Fruit fly (Drosophila melanogaster) whole organism, embryonic: ENCODE measurements around the gene CG31223.

Experiments used
- Antp ChIP-seq: fragments of 200-800 bp; sonication (Bioruptor generic); optimal IDR thresholded peaks from 3 replicates; lab custom pipeline; 2016; ENCODE audit warnings: missing biosample characterization, missing genetic modification characterization
- Asciz ChIP-seq: fragments of 200-800 bp; sonication (Bioruptor generic); optimal IDR thresholded peaks from 2 replicates; lab custom pipeline; 2017; ENCODE audit warnings: missing biosample characterization, mild to moderate bottlenecking, missing genetic modification characterization, missing genetic modification reagents
- Bgb ChIP-seq: fragments of 200-800 bp; sonication (Bioruptor generic); IDR thresholded peaks from 2 replicates; pipeline ENCODE4 v1.3.6; 2022; ENCODE audit warnings: missing biosample characterization, missing genetic modification characterization; ENCODE audit not compliant: partially characterized antibody
- CG12659 ChIP-seq: fragments of 200-800 bp; sonication (Bioruptor generic); optimal IDR thresholded peaks from 3 replicates; lab custom pipeline; 2017; ENCODE audit warnings: mild to moderate bottlenecking, missing biosample characterization, missing genetic modification reagents, missing genetic modification characterization
- CG1529 ChIP-seq: fragments of 200-800 bp; sonication (Bioruptor generic); optimal IDR thresholded peaks from 3 replicates; lab custom pipeline; 2018; ENCODE audit warnings: missing biosample characterization, missing genetic modification characterization
- CG1603 ChIP-seq: fragments of 200-800 bp; sonication (Bioruptor generic); optimal IDR thresholded peaks from 2 replicates; lab custom pipeline; 2019; ENCODE audit warnings: missing biosample characterization, mild to moderate bottlenecking, missing genetic modification characterization, moderate library complexity
- CG1647 ChIP-seq: fragments of 200-800 bp; sonication (Bioruptor generic); optimal IDR thresholded peaks from 3 replicates; lab custom pipeline; 2016; ENCODE audit warnings: missing biosample characterization, missing genetic modification characterization
- CG18619 ChIP-seq: fragments of 200-800 bp; sonication (Bioruptor generic); optimal IDR thresholded peaks from 3 replicates; lab custom pipeline; 2017; ENCODE audit warnings: missing biosample characterization, mild to moderate bottlenecking, missing genetic modification characterization
- CG2116 ChIP-seq: fragments of 200-800 bp; sonication (Bioruptor generic); optimal IDR thresholded peaks from 3 replicates; lab custom pipeline; 2018; ENCODE audit warnings: missing biosample characterization, mild to moderate bottlenecking, missing genetic modification characterization
- CG2199 ChIP-seq: fragments of 200-800 bp; sonication (Bioruptor generic); IDR thresholded peaks from 3 replicates; pipeline ENCODE4 v1.3.6; 2022; ENCODE audit warnings: missing biosample characterization, missing genetic modification characterization
- CG4730 ChIP-seq: fragments of 200-800 bp; sonication (Bioruptor generic); IDR thresholded peaks from 2 replicates; pipeline ENCODE4 v1.3.6; 2022; ENCODE audit warnings: missing biosample characterization, missing genetic modification characterization
- CG5245 ChIP-seq: fragments of 200-800 bp; sonication (Bioruptor generic); optimal IDR thresholded peaks from 3 replicates; lab custom pipeline; 2016; ENCODE audit warnings: missing biosample characterization, missing genetic modification characterization
- CG7928 ChIP-seq: fragments of 200-800 bp; sonication (Bioruptor generic); optimal IDR thresholded peaks from 2 replicates; lab custom pipeline; 2017; ENCODE audit warnings: missing biosample characterization, mild to moderate bottlenecking, missing genetic modification characterization
- CG8290 ChIP-seq, 3 experiments: fragments of 200-800 bp; sonication (Bioruptor generic); optimal IDR thresholded peaks; 2 replicates each; lab custom pipeline; 2016 to 2019; ENCODE audit warnings: missing biosample characterization in 3 of 3, missing genetic modification characterization in 3 of 3, mild to moderate bottlenecking in 2 of 3, moderate library complexity in 1 of 3
- CG8765 ChIP-seq: fragments of 200-800 bp; sonication (Bioruptor generic); IDR thresholded peaks from 2 replicates; pipeline ENCODE4 v1.3.6; 2022; ENCODE audit warnings: missing biosample characterization, missing genetic modification characterization
- CG8924 ChIP-seq: fragments of 200-800 bp; optimal IDR thresholded peaks from 3 replicates; lab custom pipeline; 2019; ENCODE audit warnings: missing biosample characterization, mild to moderate bottlenecking, missing genetic modification characterization, moderate library complexity
- CG9215 ChIP-seq: fragments of 200-800 bp; sonication (Bioruptor generic); IDR thresholded peaks from 2 replicates; pipeline ENCODE4 v1.3.6; 2022; ENCODE audit warnings: missing biosample characterization, missing genetic modification characterization
- CG9797 ChIP-seq: fragments of 200-800 bp; sonication (Bioruptor generic); optimal IDR thresholded peaks from 3 replicates; lab custom pipeline; 2018; ENCODE audit warnings: missing biosample characterization, mild to moderate bottlenecking, missing genetic modification characterization
- Camta ChIP-seq: fragments of 200-800 bp; sonication (Bioruptor generic); optimal IDR thresholded peaks from 2 replicates; lab custom pipeline; 2016; ENCODE audit warnings: missing biosample characterization, missing genetic modification characterization
- Dp ChIP-seq: fragments of 200-800 bp; sonication (Bioruptor generic); optimal IDR thresholded peaks from 2 replicates; lab custom pipeline; 2018; ENCODE audit warnings: missing biosample characterization, mild to moderate bottlenecking, missing genetic modification characterization, moderate library complexity
- Drgx ChIP-seq: fragments of 200-800 bp; sonication (Bioruptor generic); IDR thresholded peaks from 2 replicates; pipeline ENCODE4 v1.3.6; 2022; ENCODE audit warnings: missing biosample characterization, missing genetic modification characterization
- Eip74EF ChIP-seq, 2 experiments: fragments of 200-800 bp in 1 of 2; fragments of >200 bp in 1 of 2; sonication (Bioruptor generic) in 1 of 2; optimal IDR thresholded peaks; 2 replicates each; lab custom pipeline; 2017 to 2019; ENCODE audit warnings: missing biosample characterization in 2 of 2, missing genetic modification characterization in 2 of 2, mild to moderate bottlenecking in 1 of 2, moderate library complexity in 1 of 2
- HLH3B ChIP-seq: fragments of 200-800 bp; sonication (Bioruptor generic); IDR thresholded peaks from 2 replicates; pipeline ENCODE4 v1.3.6; 2022; ENCODE audit warnings: missing biosample characterization, missing genetic modification characterization
- Hmr ChIP-seq: fragments of 200-800 bp; sonication (Bioruptor generic); optimal IDR thresholded peaks from 3 replicates; lab custom pipeline; 2017; ENCODE audit warnings: mild to moderate bottlenecking, missing biosample characterization, missing genetic modification reagents, missing genetic modification characterization
- Hr3 ChIP-seq: fragments of 200-800 bp; sonication (Bioruptor generic); optimal IDR thresholded peaks from 3 replicates; lab custom pipeline; 2016; ENCODE audit warnings: missing biosample characterization, missing genetic modification characterization
- PHDP ChIP-seq: fragments of 200-800 bp; sonication (Bioruptor generic); optimal IDR thresholded peaks from 3 replicates; lab custom pipeline; 2018; ENCODE audit warnings: missing biosample characterization, mild to moderate bottlenecking, missing genetic modification characterization, moderate library complexity
- Sox102F ChIP-seq: fragments of 200-800 bp; sonication (Bioruptor generic); optimal IDR thresholded peaks from 2 replicates; lab custom pipeline; 2018; ENCODE audit warnings: missing biosample characterization, mild to moderate bottlenecking, missing genetic modification characterization, moderate library complexity
- TFAM ChIP-seq: fragments of 200-800 bp; sonication (Bioruptor generic); optimal IDR thresholded peaks from 2 replicates; lab custom pipeline; 2017; ENCODE audit warnings: missing biosample characterization, missing genetic modification characterization, inconsistent platforms
- bbx ChIP-seq: fragments of 200-800 bp; sonication (Bioruptor generic); IDR thresholded peaks from 2 replicates; pipeline ENCODE4 v1.3.6; 2022; ENCODE audit warnings: missing biosample characterization, missing genetic modification characterization; ENCODE audit not compliant: partially characterized antibody
- chif ChIP-seq, 2 experiments: fragments of 200-800 bp; sonication (Bioruptor generic); optimal IDR thresholded peaks; 3 replicates each; lab custom pipeline; 2016; ENCODE audit warnings: missing biosample characterization in 2 of 2, missing genetic modification characterization in 2 of 2
- exex ChIP-seq: fragments of 200-800 bp; sonication (Bioruptor generic); optimal IDR thresholded peaks from 4 replicates; lab custom pipeline; 2018; ENCODE audit warnings: missing biosample characterization, mild to moderate bottlenecking, missing genetic modification characterization, moderate library complexity
- lilli ChIP-seq: fragments of 200-800 bp; sonication (Bioruptor generic); optimal IDR thresholded peaks from 3 replicates; lab custom pipeline; 2016; ENCODE audit warnings: missing biosample characterization, missing genetic modification characterization
- lmd ChIP-seq: fragments of 200-800 bp; sonication (Bioruptor generic); IDR thresholded peaks from 2 replicates; pipeline ENCODE4 v1.3.6; 2022; ENCODE audit warnings: missing biosample characterization, missing genetic modification characterization
- otp ChIP-seq: fragments of 200-800 bp; sonication (Bioruptor generic); IDR thresholded peaks from 3 replicates; pipeline ENCODE4, ENCODE4 v1.3.6; 2022; ENCODE audit warnings: missing biosample characterization, missing genetic modification characterization
- prd ChIP-seq, 3 experiments: fragments of >200 bp in 2 of 3; fragments of 200-800 bp in 1 of 3; sonication (Bioruptor generic) in 1 of 3; optimal IDR thresholded peaks in 2 of 3; IDR thresholded peaks in 1 of 3; 2 replicates in 2 of 3; 3 replicates in 1 of 3; pipeline versions ENCODE4 v1.3.6 to Lab custom; 2017 to 2022; ENCODE audit warnings: missing biosample characterization in 1 of 3, missing genetic modification characterization in 1 of 3
- psq ChIP-seq: fragments of 200-800 bp; sonication (Bioruptor generic); optimal IDR thresholded peaks from 2 replicates; lab custom pipeline; 2017; ENCODE audit warnings: missing biosample characterization, missing genetic modification characterization
- ranshi ChIP-seq: fragments of 200-800 bp; sonication (Bioruptor generic); IDR thresholded peaks from 2 replicates; pipeline ENCODE4 v1.3.6; 2022; ENCODE audit warnings: missing biosample characterization, missing genetic modification characterization
- repo ChIP-seq: fragments of 200-800 bp; sonication (Bioruptor generic); optimal IDR thresholded peaks from 2 replicates; lab custom pipeline; 2016; ENCODE audit warnings: missing biosample characterization, missing genetic modification characterization
- sc ChIP-seq, 3 experiments: fragments of >200 bp in 2 of 3; fragments of 200-800 bp in 1 of 3; sonication (Bioruptor generic) in 1 of 3; optimal IDR thresholded peaks; 2 replicates in 2 of 3; 3 replicates in 1 of 3; lab custom pipeline; 2017; ENCODE audit warnings: mild to moderate bottlenecking in 1 of 3, missing biosample characterization in 1 of 3, missing genetic modification characterization in 1 of 3, missing genetic modification reagents in 1 of 3
- sens-2 ChIP-seq: fragments of 200-800 bp; sonication (Bioruptor generic); IDR thresholded peaks from 2 replicates; pipeline ENCODE4 v1.3.6; 2022; ENCODE audit warnings: missing biosample characterization, missing genetic modification characterization
- seq ChIP-seq: fragments of 200-800 bp; sonication (Bioruptor generic); IDR thresholded peaks from 2 replicates; pipeline ENCODE4 v1.3.6; 2022; ENCODE audit warnings: missing biosample characterization, missing genetic modification characterization
- sisA ChIP-seq: fragments of 200-800 bp; sonication (Bioruptor generic); IDR thresholded peaks from 2 replicates; pipeline ENCODE4 v1.3.6; 2022; ENCODE audit warnings: missing biosample characterization, missing genetic modification characterization
- sug ChIP-seq: fragments of 200-800 bp; optimal IDR thresholded peaks from 2 replicates; lab custom pipeline; 2019; ENCODE audit warnings: missing biosample characterization, mild to moderate bottlenecking, missing genetic modification characterization, moderate library complexity
- tna ChIP-seq: fragments of 200-800 bp; sonication (Bioruptor generic); IDR thresholded peaks from 2 replicates; pipeline ENCODE4 v1.3.6; 2022; ENCODE audit warnings: missing biosample characterization, missing genetic modification characterization; ENCODE audit not compliant: partially characterized antibody
- tx ChIP-seq: fragments of 200-800 bp; sonication (Bioruptor generic); optimal IDR thresholded peaks from 2 replicates; lab custom pipeline; 2016; ENCODE audit warnings: missing biosample characterization, missing genetic modification characterization
- unc-4 ChIP-seq: fragments of 200-800 bp; sonication (Bioruptor generic); IDR thresholded peaks from 2 replicates; pipeline ENCODE4 v1.3.6; 2022; ENCODE audit warnings: missing biosample characterization, missing genetic modification characterization; ENCODE audit not compliant: partially characterized antibody
- zen ChIP-seq: fragments of 200-800 bp; sonication (Bioruptor generic); optimal IDR thresholded peaks from 3 replicates; lab custom pipeline; 2018; ENCODE audit warnings: missing biosample characterization, mild to moderate bottlenecking, missing genetic modification characterization, moderate library complexity

The CG31223 gene

dm6 chr3R:20818689-20819088 is 12.2 kb upstream of the CG31223 start, which contains the start of gene CG17270 (continued):
- no peak for TF ChIP-seq exex (tag; lab: Kevin White, UChicago)
- no peak for TF ChIP-seq Antp (GFP tag; lab: Kevin White, UChicago)
- no peak for TF ChIP-seq Dp (GFP tag; lab: Kevin White, UChicago)
- peak; percentile 35 for TF ChIP-seq sug (tag; lab: Kevin White, UChicago)
- no peak for TF ChIP-seq lilli (GFP tag; lab: Kevin White, UChicago)
- no peak for TF ChIP-seq otp (GFP tag; lab: Robert Waterston, UW)
- no peak for TF ChIP-seq CG9797 (GFP tag; lab: Kevin White, UChicago)
- TF ChIP-seq CG2116 (GFP tag; lab: Kevin White, UChicago) = no peak
- TF ChIP-seq prd (optimal IDR thresholded peaks at IDR 0.05; lab: Kevin White, UChicago) = no peak
- TF ChIP-seq prd (GFP tag; IDR thresholded peaks at IDR 0.05; lab: Robert Waterston, UW) = no peak
- no peak for TF ChIP-seq CG1529
- no peak for TF ChIP-seq CG9215 (GFP tag; lab: Robert Waterston, UW)
- TF ChIP-seq psq (GFP tag; lab: Kevin White, UChicago) = no peak
- 0 out of 2 replicates have a peak, but pooled peaks have one; percentile 10 for TF ChIP-seq Bgb (GFP tag; lab: Robert Waterston, UW)
- no peak for TF ChIP-seq chif (GFP tag; optimal IDR thresholded peaks at IDR 0.05; lab: Kevin White, UChicago)
- no peak for TF ChIP-seq CG8924 (tag; lab: Kevin White, UChicago)
- no peak for TF ChIP-seq CG5245 (GFP tag; lab: Kevin White, UChicago)
- no peak for TF ChIP-seq CG18619 (GFP tag; lab: Kevin White, UChicago)
- TF ChIP-seq Hmr = no peak
- no peak for TF ChIP-seq CG1603 (tag; lab: Kevin White, UChicago)
- no peak for TF ChIP-seq repo (GFP tag; lab: Kevin White, UChicago)
- no peak for TF ChIP-seq sisA (GFP tag; lab: Robert Waterston, UW)
- TF ChIP-seq CG2199 (GFP tag; lab: Robert Waterston, UW) = 0 out of 3 replicates have a peak, but pooled peaks have one; percentile 55
- TF ChIP-seq tna = no peak
- TF ChIP-seq HLH3B (GFP tag; lab: Robert Waterston, UW) = no peak

DNA sequence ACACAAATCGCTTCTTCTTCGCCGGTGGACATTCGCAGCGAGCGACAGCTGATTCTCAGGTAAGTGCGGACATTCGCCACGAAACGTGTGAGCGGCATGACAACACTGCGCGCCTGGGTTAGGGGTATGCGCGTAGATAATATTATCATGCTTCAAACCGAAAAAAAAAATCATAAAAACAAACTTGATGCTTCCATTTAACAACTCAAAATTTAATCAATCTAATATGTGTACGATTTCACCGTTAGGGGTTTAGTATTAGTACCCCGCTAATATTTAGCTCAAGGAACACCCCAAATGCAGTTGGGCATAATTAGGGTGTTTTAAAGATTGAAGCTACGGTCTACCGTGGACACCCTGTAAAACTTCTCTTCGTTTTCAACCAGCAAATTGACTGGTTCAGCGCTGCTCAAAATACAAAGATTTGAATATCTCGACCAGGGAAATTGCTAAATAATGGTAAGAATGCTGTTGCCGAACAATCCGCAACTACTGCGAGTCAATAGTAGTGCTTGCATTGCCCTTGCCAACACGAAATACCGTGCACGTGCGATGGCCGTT is 9.0 kb upstream of the CG31223 start, which contains the start of the genes CG17271 and RpS20:
CG17271 (minus strand) TSS at position 34 of the 561 bp plus-strand sequence.
RpS20 (plus strand) TSS at position 367 of the 561 bp plus-strand sequence.
- TF ChIP-seq lmd (GFP tag; lab: Robert Waterston, UW) (peak; percentile 89), Hr3 (GFP tag; lab: Kevin White, UChicago) (peak; percentile 94), CG4730 (GFP tag; lab: Robert Waterston, UW) (peak; percentile 87), bbx (GFP tag; lab: Robert Waterston, UW) (0 out of 2 replicates have a peak, but pooled peaks have one; percentile 18), unc-4 (GFP tag; lab: Robert Waterston, UW) (0 out of 2 replicates have a peak, but pooled peaks have one; percentile 16), zen (tag; lab: Kevin White, UChicago) (peak; percentile 88), prd (optimal IDR thresholded peaks at IDR 0.05; lab: Kevin White, UChicago) (no peak), prd (GFP tag; IDR thresholded peaks at IDR 0.05; lab: Robert Waterston, UW) (peak; percentile 94), sens-2 (GFP tag; lab: Robert Waterston, UW) (peak; percentile 50), CG12659 (GFP tag; lab: Kevin White, UChicago) (peak; percentile 96), CG7928 (GFP tag; lab: Kevin White, UChicago) (peak; percentile 71), Drgx (peak; percentile 85), TFAM (GFP tag; lab: Kevin White, UChicago) (peak; percentile 67), seq (GFP tag; lab: Robert Waterston, UW) (peak; percentile 87), ranshi (peak; percentile 86), PHDP (tag; lab: Kevin White, UChicago) (peak; percentile 88), Asciz (peak; percentile 72), Camta (GFP tag; lab: Kevin White, UChicago) (peak; percentile 96), sc (optimal IDR thresholded peaks at IDR 0.05; lab: Kevin White, UChicago) (no peak), sc (GFP tag; optimal IDR thresholded peaks at IDR 0.05; lab: Kevin White, UChicago) (peak; percentile 58), CG8290 (GFP tag; optimal IDR thresholded peaks at IDR 0.05; lab: Kevin White, UChicago) (peak; percentile 93), CG8290 (tag; optimal IDR thresholded peaks at IDR 0.05; lab: Kevin White, UChicago) (peak; percentile 71 to 75), CG1647 (GFP tag; lab: Kevin White, UChicago) (peak; percentile 90), CG8765 (GFP tag; lab: Robert Waterston, UW) (peak; percentile 81), tx (peak; percentile 95), Sox102F (peak; percentile 89), Eip74EF (GFP tag; optimal IDR thresholded peaks at IDR 0.05; lab: Kevin White, UChicago) (peak in 1 of 2 experiments; percentile 68)
